1 fruit fly cellular context compared by ENCODE assay signal in the genomic region with DNA sequence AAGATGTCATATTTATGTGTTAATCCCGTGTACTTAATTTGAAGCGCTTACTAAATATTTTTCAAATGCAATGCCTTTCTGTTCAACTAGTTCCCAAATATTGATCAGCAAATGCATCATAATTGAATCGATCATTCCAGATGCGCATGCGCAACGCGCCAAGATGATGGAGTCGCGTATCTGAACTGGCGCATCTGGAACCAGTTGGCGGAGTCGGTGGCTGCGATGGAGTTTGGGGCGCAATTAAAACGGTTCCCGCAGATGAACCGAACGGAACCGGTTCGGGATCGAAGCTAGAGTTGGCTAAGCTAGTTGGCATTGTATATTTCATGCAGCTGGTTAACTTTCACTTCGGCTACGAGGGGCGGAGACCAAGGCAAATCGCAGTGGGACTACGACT.
A peak's percentile ranks its signal among the peaks of the same experiment; 100 is the strongest.
TF ChIP-seq lines count a peak whose summit lies in the region.

TSS of gene CalpC (plus strand) at position 292 of the 400 bp plus-strand sequence.

TF ChIP-seq in whole organism, embryonic, 481 proteins besides CTCF, POLR2A, EP300 and RAD21 (continued from another document):
- TF ChIP-seq abd-A (tag; optimal IDR thresholded peaks at IDR 0.05; lab: Kevin White, UChicago) = peak; percentile 39
- no peak for TF ChIP-seq gce (GFP tag; IDR thresholded peaks at IDR 0.05; lab: Robert Waterston, UW)
- TF ChIP-seq tup (GFP tag; optimal IDR thresholded peaks at IDR 0.05; lab: Kevin White, UChicago) = no peak
- no peak for TF ChIP-seq Awh (GFP tag; IDR thresholded peaks at IDR 0.05; lab: Robert Waterston, UW)
- TF ChIP-seq sna (GFP tag; IDR thresholded peaks at IDR 0.05; lab: Robert Waterston, UW; ENCODE audit: partially characterized antibody) = peak; percentile 43; the same call in 1 of the 2 replicates
- no peak for TF ChIP-seq CG12942 (GFP tag; optimal IDR thresholded peaks at IDR 0.05; lab: Kevin White, UChicago)
- TF ChIP-seq phol (tag; optimal IDR thresholded peaks at IDR 0.05; lab: Kevin White, UChicago) = peak; percentile 29
- TF ChIP-seq TFAM (GFP tag; optimal IDR thresholded peaks at IDR 0.05; lab: Kevin White, UChicago) = no peak
- no peak for TF ChIP-seq CG10267 (tag; optimal IDR thresholded peaks at IDR 0.05; lab: Kevin White, UChicago)
- no peak for TF ChIP-seq CG6854 (GFP tag; optimal IDR thresholded peaks at IDR 0.05; lab: Kevin White, UChicago)
- peak; percentile 30 for TF ChIP-seq Sry-β (GFP tag; optimal IDR thresholded peaks at IDR 0.05; lab: Kevin White, UChicago)
- no peak for TF ChIP-seq eyg (GFP tag; optimal IDR thresholded peaks at IDR 0.05; lab: Kevin White, UChicago)
- peak; percentile 17 for TF ChIP-seq Sry-δ (GFP tag; optimal IDR thresholded peaks at IDR 0.05; lab: Kevin White, UChicago)
- no peak for TF ChIP-seq Fer3 (tag; optimal IDR thresholded peaks at IDR 0.05; lab: Kevin White, UChicago)
- TF ChIP-seq CG17568 (GFP tag; optimal IDR thresholded peaks at IDR 0.05; lab: Kevin White, UChicago) = no peak
- TF ChIP-seq CG3726 (GFP tag; IDR thresholded peaks at IDR 0.05; lab: Robert Waterston, UW) = no peak
- no peak for TF ChIP-seq kay (GFP tag; optimal IDR thresholded peaks at IDR 0.05; lab: Kevin White, UChicago)
- peak; percentile 40 for TF ChIP-seq Blimp-1 (GFP tag; optimal IDR thresholded peaks at IDR 0.05; lab: Kevin White, UChicago)
- peak; percentile 58 for TF ChIP-seq CG17186 (GFP tag; optimal IDR thresholded peaks at IDR 0.05; lab: Kevin White, UChicago)
- TF ChIP-seq Lpt (GFP tag; optimal IDR thresholded peaks at IDR 0.05; lab: Kevin White, UChicago) = no peak
- no peak for TF ChIP-seq CG17829 (tag; optimal IDR thresholded peaks at IDR 0.05; lab: Kevin White, UChicago)
- TF ChIP-seq Hmr (GFP tag; optimal IDR thresholded peaks at IDR 0.05; lab: Kevin White, UChicago) = no peak
- TF ChIP-seq CG14667 (GFP tag; IDR thresholded peaks at IDR 0.05; lab: Robert Waterston, UW) = no peak
- TF ChIP-seq Nf-YB (GFP tag; optimal IDR thresholded peaks at IDR 0.05; lab: Kevin White, UChicago) = no peak
- no peak for TF ChIP-seq insv (GFP tag; optimal IDR thresholded peaks at IDR 0.05; lab: Kevin White, UChicago)
- peak; percentile 15 for TF ChIP-seq stwl (tag; optimal IDR thresholded peaks at IDR 0.05; lab: Kevin White, UChicago)
- no peak for TF ChIP-seq Hey (tag; optimal IDR thresholded peaks at IDR 0.05; lab: Kevin White, UChicago)
- no peak for TF ChIP-seq zfh2 (GFP tag; optimal IDR thresholded peaks at IDR 0.05; lab: Kevin White, UChicago)
- no peak for TF ChIP-seq CG11560 (tag; IDR thresholded peaks at IDR 0.05; lab: Robert Waterston, UW)
- TF ChIP-seq schlank (tag; optimal IDR thresholded peaks at IDR 0.05; lab: Kevin White, UChicago) = no peak
- no peak for TF ChIP-seq CG17802 (tag; optimal IDR thresholded peaks at IDR 0.05; lab: Kevin White, UChicago)
- TF ChIP-seq Hr3 (GFP tag; optimal IDR thresholded peaks at IDR 0.05; lab: Kevin White, UChicago) = no peak
- no peak for TF ChIP-seq mam (GFP tag; optimal IDR thresholded peaks at IDR 0.05; lab: Kevin White, UChicago)
- TF ChIP-seq Scr (GFP tag; IDR thresholded peaks at IDR 0.05; lab: Robert Waterston, UW; ENCODE audit: partially characterized antibody) = peak; percentile 40
- no peak for TF ChIP-seq Meics (GFP tag; optimal IDR thresholded peaks at IDR 0.05; lab: Kevin White, UChicago)
- no peak for TF ChIP-seq CG33557 (GFP tag; optimal IDR thresholded peaks at IDR 0.05; lab: Kevin White, UChicago)
- TF ChIP-seq CG3838 (GFP tag; optimal IDR thresholded peaks at IDR 0.05; lab: Kevin White, UChicago) = no peak
- peak; percentile 33 for TF ChIP-seq MESR4 (GFP tag; optimal IDR thresholded peaks at IDR 0.05; lab: Kevin White, UChicago)
- TF ChIP-seq E2f1 (GFP tag; IDR thresholded peaks at IDR 0.05; lab: Robert Waterston, UW) = no peak
- no peak for TF ChIP-seq CG3995 (GFP tag; optimal IDR thresholded peaks at IDR 0.05; lab: Kevin White, UChicago)
- no peak for TF ChIP-seq Ssrp (tag; optimal IDR thresholded peaks at IDR 0.05; lab: Kevin White, UChicago)
- no peak for TF ChIP-seq stc (GFP tag; IDR thresholded peaks at IDR 0.05; lab: Robert Waterston, UW)
- TF ChIP-seq CG16815 (GFP tag; optimal IDR thresholded peaks at IDR 0.05; lab: Kevin White, UChicago) = no peak
- no peak for TF ChIP-seq CG7963 (GFP tag; IDR thresholded peaks at IDR 0.05; lab: Robert Waterston, UW; ENCODE audit: partially characterized antibody)
- TF ChIP-seq knrl (GFP tag; IDR thresholded peaks at IDR 0.05; lab: Robert Waterston, UW; ENCODE audit: partially characterized antibody) = 0 out of 3 replicates have a peak, but pooled peaks have one; percentile 21
- no peak for TF ChIP-seq zen2 (GFP tag; IDR thresholded peaks at IDR 0.05; lab: Robert Waterston, UW; ENCODE audit: partially characterized antibody)
- TF ChIP-seq CG32772 (GFP tag; IDR thresholded peaks at IDR 0.05; lab: Robert Waterston, UW) = no peak
- TF ChIP-seq CG30403 (GFP tag; optimal IDR thresholded peaks at IDR 0.05; lab: Kevin White, UChicago) = no peak
- TF ChIP-seq Dll (GFP tag; IDR thresholded peaks at IDR 0.05; lab: Robert Waterston, UW; ENCODE audit: partially characterized antibody) = peak; percentile 34; the same call in 1 of the 4 replicates
- peak; percentile 39 for TF ChIP-seq ewg (GFP tag; optimal IDR thresholded peaks at IDR 0.05; lab: Kevin White, UChicago)
- TF ChIP-seq amos (GFP tag; IDR thresholded peaks at IDR 0.05; lab: Robert Waterston, UW; ENCODE audit: partially characterized antibody) = peak; percentile 39; the same call in 1 of the 2 replicates
- peak; percentile 56; the same call in 1 of the 3 replicates for TF ChIP-seq Opbp (GFP tag; IDR thresholded peaks at IDR 0.05; lab: Robert Waterston, UW; ENCODE audit: partially characterized antibody)
- no peak for TF ChIP-seq HLH4C (GFP tag; IDR thresholded peaks at IDR 0.05; lab: Robert Waterston, UW; ENCODE audit: partially characterized antibody)
- TF ChIP-seq nom (GFP tag; optimal IDR thresholded peaks at IDR 0.05; lab: Kevin White, UChicago) = peak; percentile 18
- TF ChIP-seq CG11456 (GFP tag; IDR thresholded peaks at IDR 0.05; lab: Robert Waterston, UW) = no peak
- no peak for TF ChIP-seq her (GFP tag; optimal IDR thresholded peaks at IDR 0.05; lab: Kevin White, UChicago)
- peak; percentile 61; the same call in 1 of the 2 replicates for TF ChIP-seq E2f2 (GFP tag; IDR thresholded peaks at IDR 0.05; lab: Robert Waterston, UW)
- TF ChIP-seq Bgb (GFP tag; IDR thresholded peaks at IDR 0.05; lab: Robert Waterston, UW; ENCODE audit: partially characterized antibody) = peak; percentile 38; the same call in 1 of the 2 replicates
- TF ChIP-seq corto (GFP tag; optimal IDR thresholded peaks at IDR 0.05; lab: Kevin White, UChicago) = no peak
- TF ChIP-seq chinmo (GFP tag; IDR thresholded peaks at IDR 0.05; lab: Robert Waterston, UW; ENCODE audit: partially characterized antibody) = peak; percentile 78; the same call in 2 of the 4 replicates
- no peak for TF ChIP-seq rib (GFP tag; IDR thresholded peaks at IDR 0.05; lab: Robert Waterston, UW)
- TF ChIP-seq HmgZ (tag; optimal IDR thresholded peaks at IDR 0.05; lab: Kevin White, UChicago) = no peak
- TF ChIP-seq CG4328 (GFP tag; optimal IDR thresholded peaks at IDR 0.05; lab: Kevin White, UChicago) = no peak
- TF ChIP-seq CG1647 (GFP tag; optimal IDR thresholded peaks at IDR 0.05; lab: Kevin White, UChicago) = no peak
- no peak for TF ChIP-seq CG9437 (GFP tag; optimal IDR thresholded peaks at IDR 0.05; lab: Kevin White, UChicago)
- no peak for TF ChIP-seq pfk (GFP tag; optimal IDR thresholded peaks at IDR 0.05; lab: Kevin White, UChicago)
- TF ChIP-seq CG14965 (GFP tag; optimal IDR thresholded peaks at IDR 0.05; lab: Kevin White, UChicago; ENCODE audit: borderline replicate concordance) = no peak
- TF ChIP-seq CG42726 (GFP tag; IDR thresholded peaks at IDR 0.05; lab: Robert Waterston, UW; ENCODE audit: partially characterized antibody) = 0 out of 2 replicates have a peak, but pooled peaks have one; percentile 11
- no peak for TF ChIP-seq CG4424 (GFP tag; optimal IDR thresholded peaks at IDR 0.05; lab: Kevin White, UChicago)
- no peak for TF ChIP-seq CG4282 (GFP tag; optimal IDR thresholded peaks at IDR 0.05; lab: Kevin White, UChicago)
- TF ChIP-seq CG12104 (GFP tag; optimal IDR thresholded peaks at IDR 0.05; lab: Kevin White, UChicago) = no peak
- no peak for TF ChIP-seq Hand (GFP tag; optimal IDR thresholded peaks at IDR 0.05; lab: Kevin White, UChicago)
- TF ChIP-seq CG12299 (tag; optimal IDR thresholded peaks at IDR 0.05; lab: Kevin White, UChicago) = no peak
- TF ChIP-seq CG10462 (GFP tag; optimal IDR thresholded peaks at IDR 0.05; lab: Kevin White, UChicago) = no peak
- TF ChIP-seq CG10431 (GFP tag; optimal IDR thresholded peaks at IDR 0.05; lab: Kevin White, UChicago) = no peak
- no peak for TF ChIP-seq Camta (GFP tag; optimal IDR thresholded peaks at IDR 0.05; lab: Kevin White, UChicago)
- TF ChIP-seq CG12155 (GFP tag; optimal IDR thresholded peaks at IDR 0.05; lab: Kevin White, UChicago) = no peak
- no peak for TF ChIP-seq CG2129 (GFP tag; IDR thresholded peaks at IDR 0.05; lab: Robert Waterston, UW; ENCODE audit: partially characterized antibody)
- TF ChIP-seq HLH54F (GFP tag; optimal IDR thresholded peaks at IDR 0.05; lab: Kevin White, UChicago) = no peak
